Fruit fly (Drosophila melanogaster): ENCODE results near the gene CG42658.
A peak's percentile ranks its signal among the peaks of the same experiment; 100 is the strongest.

The CG42658 gene

dm6 chr2L:2252745-2253144 is 35.0 kb downstream of the CG42658 start, which contains the start of gene CG17234:
CG17234 (plus strand) TSS chr2L:2253045.
- TF ChIP-seq bab1 (GFP tag; optimal IDR thresholded peaks at IDR 0.05) (no peak), CG5204 (GFP tag; optimal IDR thresholded peaks at IDR 0.05) (no peak), Hr96 (GFP tag; optimal IDR thresholded peaks at IDR 0.05) (no peak), CG14711 (tag; optimal IDR thresholded peaks at IDR 0.05) (no peak), Mnt (GFP tag; optimal IDR thresholded peaks at IDR 0.05) (no peak), CG1620 (GFP tag; optimal IDR thresholded peaks at IDR 0.05) (no peak)

DNA sequence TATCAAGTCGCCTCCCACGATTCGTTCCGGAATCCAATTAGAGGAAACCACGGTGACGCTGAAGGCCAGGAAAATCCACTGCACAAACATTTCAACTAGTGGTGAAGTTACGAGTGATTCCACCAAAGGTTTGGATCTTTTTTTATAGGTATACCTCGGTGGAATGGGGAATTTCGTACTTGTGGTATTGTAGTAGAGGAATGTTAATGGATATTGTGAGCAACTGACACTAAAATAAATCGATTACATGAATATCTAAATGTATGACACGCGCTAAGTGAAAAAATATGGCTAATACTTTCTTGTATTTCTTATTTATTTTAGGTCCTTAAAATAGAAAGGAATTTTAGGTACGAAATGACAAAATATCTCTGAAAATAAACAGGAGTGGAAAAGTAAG is 35.5 kb downstream of the CG42658 start, which contains the start of gene CG17239:
Gene CG17239 (minus strand): TSS at position 101 of the 400 bp plus-strand sequence.
- TF ChIP-seq CG7101 (tag; optimal IDR thresholded peaks at IDR 0.05) (no peak), CG7045 (GFP tag; optimal IDR thresholded peaks at IDR 0.05) (no peak), kay (GFP tag; ENCODE audit: borderline replicate concordance) (no peak), Mnt (GFP tag; optimal IDR thresholded peaks at IDR 0.05) (no peak), CG1620 (GFP tag; optimal IDR thresholded peaks at IDR 0.05) (no peak), CG12768 (GFP tag; optimal IDR thresholded peaks at IDR 0.05) (no peak), CG5204 (GFP tag; optimal IDR thresholded peaks at IDR 0.05) (no peak), bab1 (GFP tag; optimal IDR thresholded peaks at IDR 0.05) (no peak), toe (GFP tag; optimal IDR thresholded peaks at IDR 0.05) (no peak), ovo (GFP tag; optimal IDR thresholded peaks at IDR 0.05) (no peak), Clk (GFP tag; optimal IDR thresholded peaks at IDR 0.05) (no peak)

dm6 chr2L:2251175-2251574 is 36.5 kb downstream of the CG42658 start, which contains the start of gene Ser12:
Ser12 (minus strand) TSS chr2L:2251275.
- TF ChIP-seq Hr96 (GFP tag; optimal IDR thresholded peaks at IDR 0.05) (no peak), tj (GFP tag; optimal IDR thresholded peaks at IDR 0.05) (no peak), pad (GFP tag; optimal IDR thresholded peaks at IDR 0.05) (no peak), CG5204 (GFP tag; optimal IDR thresholded peaks at IDR 0.05) (no peak), CG7101 (tag; optimal IDR thresholded peaks at IDR 0.05) (no peak), Crg-1 (GFP tag; optimal IDR thresholded peaks at IDR 0.05) (no peak), CG33017 (tag; optimal IDR thresholded peaks at IDR 0.05) (no peak), toe (GFP tag; optimal IDR thresholded peaks at IDR 0.05) (no peak), ovo (GFP tag; optimal IDR thresholded peaks at IDR 0.05) (no peak), CG1620 (GFP tag; optimal IDR thresholded peaks at IDR 0.05) (no peak), cic (GFP tag; optimal IDR thresholded peaks at IDR 0.05) (no peak), Clk (GFP tag; optimal IDR thresholded peaks at IDR 0.05) (no peak), CG11617 (GFP tag; optimal IDR thresholded peaks at IDR 0.05) (no peak), bab1 (GFP tag; optimal IDR thresholded peaks at IDR 0.05) (no peak), Mnt (GFP tag; optimal IDR thresholded peaks at IDR 0.05) (no peak), kay (GFP tag; ENCODE audit: borderline replicate concordance) (no peak), cnc (optimal IDR thresholded peaks at IDR 0.05) (no peak), CG12768 (GFP tag; optimal IDR thresholded peaks at IDR 0.05) (no peak), CG7045 (GFP tag; optimal IDR thresholded peaks at IDR 0.05) (no peak), CG14711 (tag; optimal IDR thresholded peaks at IDR 0.05) (no peak)

- TF ChIP-seq CG11617 (GFP tag; optimal IDR thresholded peaks at IDR 0.05), result no peak
- no peak for TF ChIP-seq Clk (GFP tag; optimal IDR thresholded peaks at IDR 0.05)
- TF ChIP-seq kay (GFP tag; ENCODE audit: borderline replicate concordance), result no peak
- no peak for TF ChIP-seq CG33017 (tag; optimal IDR thresholded peaks at IDR 0.05)
- TF ChIP-seq CG12768 (GFP tag; optimal IDR thresholded peaks at IDR 0.05), result no peak
- TF ChIP-seq CG7101 (tag; optimal IDR thresholded peaks at IDR 0.05), result no peak
- no peak for TF ChIP-seq toe (GFP tag; optimal IDR thresholded peaks at IDR 0.05)
- TF ChIP-seq Crg-1 (GFP tag; optimal IDR thresholded peaks at IDR 0.05), result no peak
- no peak for TF ChIP-seq ovo (GFP tag; optimal IDR thresholded peaks at IDR 0.05)
- no peak for TF ChIP-seq CG1620 (GFP tag; optimal IDR thresholded peaks at IDR 0.05)
- TF ChIP-seq pad (GFP tag; optimal IDR thresholded peaks at IDR 0.05), result no peak
- no peak for TF ChIP-seq CG5204 (GFP tag; optimal IDR thresholded peaks at IDR 0.05)
- TF ChIP-seq tj (GFP tag; optimal IDR thresholded peaks at IDR 0.05), result no peak
- no peak for TF ChIP-seq cnc (optimal IDR thresholded peaks at IDR 0.05)
These were observed 38.1 kb downstream of the CG42658 start for dm6 chr2L:2249578-2249977.

- TF ChIP-seq tj (GFP tag; optimal IDR thresholded peaks at IDR 0.05), result no peak
- TF ChIP-seq Crg-1 (GFP tag; optimal IDR thresholded peaks at IDR 0.05), result no peak
- no peak for TF ChIP-seq Hr96 (GFP tag; optimal IDR thresholded peaks at IDR 0.05)
- TF ChIP-seq CG7045 (GFP tag; optimal IDR thresholded peaks at IDR 0.05), result no peak
- no peak for TF ChIP-seq CG12768 (GFP tag; optimal IDR thresholded peaks at IDR 0.05)
These were observed 44.9 kb downstream of the CG42658 start for dm6 chr2L:2242783-2243182.

- TF ChIP-seq CG5204 (GFP tag; optimal IDR thresholded peaks at IDR 0.05) (no peak), CG7045 (GFP tag; optimal IDR thresholded peaks at IDR 0.05) (no peak), ovo (GFP tag; optimal IDR thresholded peaks at IDR 0.05) (peak; percentile 27), CG7101 (tag; optimal IDR thresholded peaks at IDR 0.05) (no peak)
These were observed 45.6 kb downstream of the CG42658 start, which contains the start of gene CG4267 for dm6 chr2L:2242139-2242538. CG4267 (plus strand) TSS chr2L:2242378.

- no peak for TF ChIP-seq tj (GFP tag; optimal IDR thresholded peaks at IDR 0.05)
- no peak for TF ChIP-seq CG5204 (GFP tag; optimal IDR thresholded peaks at IDR 0.05)
- TF ChIP-seq bab1 (GFP tag; optimal IDR thresholded peaks at IDR 0.05), result no peak
- TF ChIP-seq kay (GFP tag; ENCODE audit: borderline replicate concordance), result no peak
- no peak for TF ChIP-seq CG14711 (tag; optimal IDR thresholded peaks at IDR 0.05)
- no peak for TF ChIP-seq CG12768 (GFP tag; optimal IDR thresholded peaks at IDR 0.05)
- TF ChIP-seq Crg-1 (GFP tag; optimal IDR thresholded peaks at IDR 0.05), result no peak
- no peak for TF ChIP-seq CG33017 (tag; optimal IDR thresholded peaks at IDR 0.05)
- no peak for TF ChIP-seq pad (GFP tag; optimal IDR thresholded peaks at IDR 0.05)
These were observed 47.2 kb downstream of the CG42658 start, which contains the start of gene Tengl1 for dm6 chr2L:2240493-2240892. Tengl1 (minus strand) TSS chr2L:2240593.
